Fruit fly (Drosophila melanogaster) whole organism, embryonic: ENCODE results near the gene Ankle2.

Experiments used
- CG10321 ChIP-seq: fragments of 200-800 bp; sonication (Bioruptor generic); IDR thresholded peaks from 2 replicates; pipeline ENCODE4 v1.3.6; 2022; ENCODE audit warnings: missing biosample characterization, missing genetic modification characterization
- CG10543 ChIP-seq: fragments of 200-800 bp; sonication (Bioruptor generic); optimal IDR thresholded peaks from 3 replicates; lab custom pipeline; 2017; ENCODE audit warnings: missing biosample characterization, mild to moderate bottlenecking, missing genetic modification characterization, moderate library complexity
- CG11696 ChIP-seq: fragments of 200-800 bp; sonication (Bioruptor generic); IDR thresholded peaks from 2 replicates; pipeline ENCODE4 v1.3.6; 2022; ENCODE audit warnings: missing biosample characterization, missing genetic modification characterization
- CG12104 ChIP-seq: fragments of 200-800 bp; sonication (Bioruptor generic); optimal IDR thresholded peaks from 3 replicates; lab custom pipeline; 2016; ENCODE audit warnings: missing biosample characterization, missing genetic modification characterization
- CG12744 ChIP-seq: fragments of 200-800 bp; sonication (Bioruptor generic); optimal IDR thresholded peaks from 2 replicates; lab custom pipeline; 2016; ENCODE audit warnings: missing biosample characterization, missing genetic modification characterization
- CG12769 ChIP-seq: fragments of 200-800 bp; sonication (Bioruptor generic); optimal IDR thresholded peaks from 2 replicates; lab custom pipeline; 2019; ENCODE audit warnings: missing biosample characterization, mild to moderate bottlenecking, missing genetic modification characterization, moderate library complexity
- CG13123 ChIP-seq: fragments of 200-800 bp; sonication (Bioruptor generic); optimal IDR thresholded peaks from 2 replicates; lab custom pipeline; 2016; ENCODE audit warnings: missing biosample characterization, missing genetic modification characterization
- CG13296 ChIP-seq: fragments of 200-800 bp; sonication (Bioruptor generic); optimal IDR thresholded peaks from 3 replicates; lab custom pipeline; 2018; ENCODE audit warnings: missing biosample characterization, mild to moderate bottlenecking, missing genetic modification characterization
- CG13775 ChIP-seq: fragments of 200-800 bp; sonication (Bioruptor generic); optimal IDR thresholded peaks from 3 replicates; lab custom pipeline; 2017; ENCODE audit warnings: missing biosample characterization, mild to moderate bottlenecking, missing genetic modification characterization
- CG15269 ChIP-seq: fragments of 200-800 bp; sonication (Bioruptor generic); optimal IDR thresholded peaks from 2 replicates; lab custom pipeline; 2018; ENCODE audit warnings: missing biosample characterization, mild to moderate bottlenecking, missing genetic modification characterization, moderate library complexity
- CG15696 ChIP-seq: fragments of 200-800 bp; sonication (Bioruptor generic); optimal IDR thresholded peaks from 2 replicates; lab custom pipeline; 2019; ENCODE audit warnings: missing biosample characterization, mild to moderate bottlenecking, missing genetic modification characterization, moderate library complexity
- CG17802 ChIP-seq: fragments of 200-800 bp; sonication (Bioruptor generic); optimal IDR thresholded peaks from 2 replicates; lab custom pipeline; 2018; ENCODE audit warnings: missing biosample characterization, mild to moderate bottlenecking, missing genetic modification characterization, moderate library complexity
- CG17829 ChIP-seq: fragments of 200-800 bp; optimal IDR thresholded peaks from 2 replicates; lab custom pipeline; 2019; ENCODE audit warnings: missing biosample characterization, mild to moderate bottlenecking, missing genetic modification characterization, moderate library complexity
- CG18476 ChIP-seq: fragments of 200-800 bp; sonication (Bioruptor generic); optimal IDR thresholded peaks from 2 replicates; lab custom pipeline; 2016; ENCODE audit warnings: missing biosample characterization, mild to moderate bottlenecking, missing genetic modification characterization
- CG2712 ChIP-seq: fragments of 200-800 bp; optimal IDR thresholded peaks from 3 replicates; lab custom pipeline; 2019; ENCODE audit warnings: missing biosample characterization, mild to moderate bottlenecking, missing genetic modification characterization, moderate library complexity
- CG32772 ChIP-seq: fragments of 200-800 bp; sonication (Bioruptor generic); IDR thresholded peaks from 2 replicates; pipeline ENCODE4 v1.3.6; 2022; ENCODE audit warnings: missing biosample characterization, missing genetic modification characterization
- CG4707 ChIP-seq: fragments of 200-800 bp; sonication (Bioruptor generic); optimal IDR thresholded peaks from 2 replicates; lab custom pipeline; 2018; ENCODE audit warnings: missing biosample characterization, mild to moderate bottlenecking, missing genetic modification characterization, moderate library complexity
- CG6175 ChIP-seq: fragments of 200-800 bp; sonication (Bioruptor generic); IDR thresholded peaks from 3 replicates; pipeline ENCODE4 v1.3.6; 2022; ENCODE audit warnings: missing biosample characterization, missing genetic modification characterization
- CG6813 ChIP-seq: fragments of 200-800 bp; sonication (Bioruptor generic); optimal IDR thresholded peaks from 2 replicates; lab custom pipeline; 2017; ENCODE audit warnings: missing biosample characterization, missing genetic modification characterization, mild to moderate bottlenecking, moderate library complexity, missing genetic modification reagents
- CG7357 ChIP-seq: fragments of 200-800 bp; sonication (Bioruptor generic); IDR thresholded peaks from 3 replicates; pipeline ENCODE4 v1.3.6; 2022; ENCODE audit warnings: missing biosample characterization, missing genetic modification characterization
- CG7928 ChIP-seq: fragments of 200-800 bp; sonication (Bioruptor generic); optimal IDR thresholded peaks from 2 replicates; lab custom pipeline; 2017; ENCODE audit warnings: missing biosample characterization, mild to moderate bottlenecking, missing genetic modification characterization
- CG7987 ChIP-seq: fragments of 200-800 bp; sonication (Bioruptor generic); optimal IDR thresholded peaks from 2 replicates; lab custom pipeline; 2018; ENCODE audit warnings: missing biosample characterization, mild to moderate bottlenecking, missing genetic modification characterization, moderate library complexity
- CG9727 ChIP-seq: fragments of 200-800 bp; sonication (Bioruptor generic); optimal IDR thresholded peaks from 3 replicates; lab custom pipeline; 2017; ENCODE audit warnings: missing biosample characterization, mild to moderate bottlenecking, missing genetic modification characterization
- CG9797 ChIP-seq: fragments of 200-800 bp; sonication (Bioruptor generic); optimal IDR thresholded peaks from 3 replicates; lab custom pipeline; 2018; ENCODE audit warnings: missing biosample characterization, mild to moderate bottlenecking, missing genetic modification characterization
- D ChIP-seq, 2 experiments: fragments of 200-800 bp in 1 of 2; fragments of >200 bp in 1 of 2; sonication (Bioruptor generic) in 1 of 2; optimal IDR thresholded peaks; 2 replicates in 1 of 2; 3 replicates in 1 of 2; lab custom pipeline; 2017; ENCODE audit warnings: mild to moderate bottlenecking in 1 of 2, missing biosample characterization in 1 of 2, missing genetic modification characterization in 1 of 2, missing genetic modification reagents in 1 of 2
- Drgx ChIP-seq: fragments of 200-800 bp; sonication (Bioruptor generic); IDR thresholded peaks from 2 replicates; pipeline ENCODE4 v1.3.6; 2022; ENCODE audit warnings: missing biosample characterization, missing genetic modification characterization
- E2f1 ChIP-seq: fragments of 200-800 bp; sonication (Bioruptor generic); IDR thresholded peaks from 2 replicates; pipeline ENCODE4 v1.3.6; 2022; ENCODE audit warnings: missing biosample characterization, missing genetic modification characterization
- Ets97D ChIP-seq: fragments of 200-800 bp; sonication (Bioruptor generic); optimal IDR thresholded peaks from 3 replicates; lab custom pipeline; 2016; ENCODE audit warnings: missing biosample characterization, missing genetic modification characterization
- Hmx ChIP-seq: fragments of 200-800 bp; sonication (Bioruptor generic); optimal IDR thresholded peaks from 2 replicates; lab custom pipeline; 2016; ENCODE audit warnings: missing biosample characterization, missing genetic modification characterization
- Hsf ChIP-seq: fragments of 200-800 bp; sonication (Bioruptor generic); optimal IDR thresholded peaks from 3 replicates; lab custom pipeline; 2016; ENCODE audit warnings: missing biosample characterization, missing genetic modification characterization
- Max ChIP-seq: fragments of 200-800 bp; sonication (Bioruptor generic); optimal IDR thresholded peaks from 2 replicates; lab custom pipeline; 2016; ENCODE audit warnings: missing biosample characterization, mild to moderate bottlenecking, missing genetic modification characterization
- Meics ChIP-seq: fragments of 200-800 bp; sonication (Bioruptor generic); optimal IDR thresholded peaks from 2 replicates; lab custom pipeline; 2017; ENCODE audit warnings: missing biosample characterization, mild to moderate bottlenecking, missing genetic modification characterization
- ase ChIP-seq: fragments of 200-800 bp; sonication (Bioruptor generic); IDR thresholded peaks from 3 replicates; pipeline ENCODE4 v1.3.6; 2022; ENCODE audit warnings: missing biosample characterization, missing genetic modification characterization
- bowl ChIP-seq: fragments of 200-800 bp; sonication (Bioruptor generic); IDR thresholded peaks from 2 replicates; pipeline ENCODE4 v1.3.6; 2022; ENCODE audit warnings: missing biosample characterization, missing genetic modification characterization
- dimm ChIP-seq: fragments of 200-800 bp; sonication (Bioruptor generic); IDR thresholded peaks from 2 replicates; pipeline ENCODE4 v1.3.6; 2022; ENCODE audit warnings: missing biosample characterization, missing genetic modification characterization
- exex ChIP-seq: fragments of 200-800 bp; sonication (Bioruptor generic); optimal IDR thresholded peaks from 4 replicates; lab custom pipeline; 2018; ENCODE audit warnings: missing biosample characterization, mild to moderate bottlenecking, missing genetic modification characterization, moderate library complexity
- gce ChIP-seq: fragments of 200-800 bp; sonication (Bioruptor generic); IDR thresholded peaks from 3 replicates; pipeline ENCODE4 v1.3.6; 2022; ENCODE audit warnings: missing biosample characterization, missing genetic modification characterization
- ind ChIP-seq: fragments of 200-800 bp; sonication (Bioruptor generic); optimal IDR thresholded peaks from 3 replicates; lab custom pipeline; 2016; ENCODE audit warnings: missing biosample characterization, missing genetic modification characterization
- kni ChIP-seq: fragments of 200-800 bp; sonication (Bioruptor generic); optimal IDR thresholded peaks from 3 replicates; lab custom pipeline; 2017; ENCODE audit warnings: mild to moderate bottlenecking, missing biosample characterization, missing genetic modification reagents, missing genetic modification characterization
- mam ChIP-seq: fragments of 200-800 bp; sonication (Bioruptor generic); optimal IDR thresholded peaks from 3 replicates; lab custom pipeline; 2016; ENCODE audit warnings: missing biosample characterization, missing genetic modification characterization
- mirr ChIP-seq: fragments of 200-800 bp; sonication (Bioruptor generic); optimal IDR thresholded peaks from 3 replicates; lab custom pipeline; 2018; ENCODE audit warnings: missing biosample characterization, mild to moderate bottlenecking, missing genetic modification characterization
- nmo ChIP-seq: fragments of 200-800 bp; sonication (Bioruptor generic); optimal IDR thresholded peaks from 2 replicates; lab custom pipeline; 2018; ENCODE audit warnings: missing biosample characterization, mild to moderate bottlenecking, missing genetic modification characterization, moderate library complexity
- prd ChIP-seq, 3 experiments: fragments of >200 bp in 2 of 3; fragments of 200-800 bp in 1 of 3; sonication (Bioruptor generic) in 1 of 3; optimal IDR thresholded peaks in 2 of 3; IDR thresholded peaks in 1 of 3; 2 replicates in 2 of 3; 3 replicates in 1 of 3; pipeline versions ENCODE4 v1.3.6 to Lab custom; 2017 to 2022; ENCODE audit warnings: missing biosample characterization in 1 of 3, missing genetic modification characterization in 1 of 3
- rib ChIP-seq: fragments of 200-800 bp; sonication (Bioruptor generic); IDR thresholded peaks from 2 replicates; pipeline ENCODE4 v1.3.6; 2022; ENCODE audit warnings: missing biosample characterization, missing genetic modification characterization
- scrt ChIP-seq: fragments of 200-800 bp; sonication (Bioruptor generic); optimal IDR thresholded peaks from 2 replicates; lab custom pipeline; 2018; ENCODE audit warnings: missing biosample characterization, mild to moderate bottlenecking, missing genetic modification characterization, moderate library complexity
- sob ChIP-seq: fragments of 200-800 bp; sonication (Bioruptor generic); IDR thresholded peaks from 2 replicates; pipeline ENCODE4 v1.3.6; 2022; ENCODE audit warnings: missing biosample characterization, missing genetic modification characterization
- stwl ChIP-seq: fragments of 200-800 bp; sonication (Bioruptor generic); optimal IDR thresholded peaks from 3 replicates; lab custom pipeline; 2018; ENCODE audit warnings: missing biosample characterization, mild to moderate bottlenecking, missing genetic modification characterization, moderate library complexity
- usp ChIP-seq: fragments of >200 bp; optimal IDR thresholded peaks from 2 replicates; lab custom pipeline; 2017; ENCODE audit warnings: missing biosample characterization, missing genetic modification characterization
- z ChIP-seq: fragments of 200-800 bp; sonication (Bioruptor generic); IDR thresholded peaks from 3 replicates; pipeline ENCODE4 v1.3.6; 2022; ENCODE audit warnings: missing biosample characterization, missing genetic modification characterization

The Ankle2 gene

dm6 chrX:17595822-17596221 lies 16.8 kb upstream of the Ankle2 start (continued):
- peak; percentile 80 for TF ChIP-seq CG9727 (GFP tag; lab: Kevin White, UChicago)
- TF ChIP-seq CG15696 (tag; lab: Kevin White, UChicago): peak; percentile 35
- TF ChIP-seq z (GFP tag; lab: Robert Waterston, UW): no peak
- peak; percentile 66 for TF ChIP-seq CG13775 (GFP tag; lab: Kevin White, UChicago)
- TF ChIP-seq CG13123 (GFP tag; lab: Kevin White, UChicago): peak; percentile 15
- peak; percentile 80 for TF ChIP-seq E2f1
- peak; percentile 71 for TF ChIP-seq CG17829 (tag; lab: Kevin White, UChicago)
- TF ChIP-seq CG13296 (GFP tag; lab: Kevin White, UChicago): peak; percentile 77
- TF ChIP-seq CG17802: peak; percentile 39
- TF ChIP-seq ase: peak; percentile 77
- peak; percentile 13 for TF ChIP-seq Ets97D (GFP tag; lab: Kevin White, UChicago)
- TF ChIP-seq D (optimal IDR thresholded peaks at IDR 0.05; lab: Kevin White, UChicago): no peak
- TF ChIP-seq D (GFP tag; optimal IDR thresholded peaks at IDR 0.05; lab: Kevin White, UChicago): peak; percentile 54
- peak; percentile 80 for TF ChIP-seq CG32772 (GFP tag; lab: Robert Waterston, UW)
- peak; percentile 80 for TF ChIP-seq CG2712 (tag; lab: Kevin White, UChicago)
- TF ChIP-seq usp (GFP tag; lab: Kevin White, UChicago): no peak
- TF ChIP-seq CG12104: peak; percentile 47
- no peak for TF ChIP-seq CG4707 (GFP tag; lab: Kevin White, UChicago)
- peak; percentile 54 for TF ChIP-seq mam
- TF ChIP-seq CG7357: peak; percentile 57; the same call in 2 of the 3 replicates
- TF ChIP-seq CG10321: peak; percentile 52; the same call in 1 of the 2 replicates
- peak; percentile 85 for TF ChIP-seq Meics (GFP tag; lab: Kevin White, UChicago)
- TF ChIP-seq exex (tag; lab: Kevin White, UChicago): peak; percentile 38
- peak; percentile 73 for TF ChIP-seq scrt (GFP tag; lab: Kevin White, UChicago)
- peak; percentile 69; the same call in 2 of the 3 replicates for TF ChIP-seq CG6175 (GFP tag; lab: Robert Waterston, UW)
- TF ChIP-seq CG10543 (GFP tag; lab: Kevin White, UChicago): no peak
- TF ChIP-seq CG12744 (GFP tag; lab: Kevin White, UChicago): peak; percentile 55
- TF ChIP-seq stwl (tag; lab: Kevin White, UChicago): no peak
- TF ChIP-seq Hmx (GFP tag; lab: Kevin White, UChicago): peak; percentile 38
- peak; percentile 57 for TF ChIP-seq CG6813
- TF ChIP-seq, all 482 proteins: peak for 314

- 0 out of 2 replicates have a peak, but pooled peaks have one; percentile 34 for TF ChIP-seq CG11696 (GFP tag; lab: Robert Waterston, UW)
- TF ChIP-seq Drgx (GFP tag; lab: Robert Waterston, UW): peak; percentile 50; the same call in 1 of the 2 replicates
- TF ChIP-seq CG15269 (tag; lab: Kevin White, UChicago): no peak
These were observed 15.7 kb upstream of the Ankle2 start for dm6 chrX:17594745-17595144.

- TF ChIP-seq CG18476 (GFP tag; lab: Kevin White, UChicago): no peak
- no peak for TF ChIP-seq sob (GFP tag; lab: Robert Waterston, UW)
- no peak for TF ChIP-seq CG12769 (tag; lab: Kevin White, UChicago)
- no peak for TF ChIP-seq dimm (GFP tag; lab: Robert Waterston, UW)
- no peak for TF ChIP-seq ind
- TF ChIP-seq Max (GFP tag; lab: Kevin White, UChicago): no peak
- TF ChIP-seq CG7928 (GFP tag; lab: Kevin White, UChicago): no peak
- no peak for TF ChIP-seq nmo (GFP tag; lab: Kevin White, UChicago)
- TF ChIP-seq CG9797 (GFP tag; lab: Kevin White, UChicago): no peak
- no peak for TF ChIP-seq mirr (GFP tag; lab: Kevin White, UChicago)
- TF ChIP-seq bowl: no peak
- no peak for TF ChIP-seq CG7987 (GFP tag; lab: Kevin White, UChicago)
- no peak for TF ChIP-seq gce
- no peak for TF ChIP-seq rib (GFP tag; lab: Robert Waterston, UW)
- TF ChIP-seq Hsf (GFP tag; lab: Kevin White, UChicago): no peak
- no peak for TF ChIP-seq prd (optimal IDR thresholded peaks at IDR 0.05; lab: Kevin White, UChicago)
- TF ChIP-seq prd (GFP tag; IDR thresholded peaks at IDR 0.05; lab: Robert Waterston, UW): no peak
- TF ChIP-seq kni: no peak
These were observed 9.5 kb upstream of the Ankle2 start, which contains the start of gene CG12992 for dm6 chrX:17588565-17588964. Gene CG12992 (plus strand): TSS chrX:17588865.
